Worm (Caenorhabditis elegans) whole organism, young adult: ENCODE results near the gene sru-21.

Experiments used
- D2030.7 ChIP-seq: fragments of 200-800 bp; sonication (Bioruptor generic); IDR thresholded peaks from 2 replicates; pipeline ENCODE4 v1.3.6; 2022; ENCODE audit warnings: missing genetic modification reagents, missing genetic modification characterization, missing compliant biosample characterization
- F10E7.11 ChIP-seq: sonication (generic microtip); optimal IDR thresholded peaks from 2 replicates; lab custom pipeline; 2017; ENCODE audit warnings: mild to moderate bottlenecking, missing genetic modification characterization, moderate library complexity, missing compliant biosample characterization
- F22D6.2 ChIP-seq: sonication (generic microtip); optimal IDR thresholded peaks from 2 replicates; lab custom pipeline; 2016; ENCODE audit warnings: mild to moderate bottlenecking, missing genetic modification characterization, missing compliant biosample characterization
- F33H1.4 ChIP-seq: fragments of 200-800 bp; sonication (Bioruptor generic); IDR thresholded peaks from 2 replicates; pipeline ENCODE4 v1.3.6; 2022; ENCODE audit warnings: missing genetic modification reagents, missing genetic modification characterization, missing compliant biosample characterization
- F49E8.2 ChIP-seq: sonication (generic microtip); optimal IDR thresholded peaks from 3 replicates; lab custom pipeline; 2017; ENCODE audit warnings: missing genetic modification characterization, mild to moderate bottlenecking, missing compliant biosample characterization, antibody characterized with exemption, moderate library complexity; ENCODE audit not compliant: insufficient read depth
- F55B11.4 ChIP-seq: sonication (generic microtip); optimal IDR thresholded peaks from 2 replicates; lab custom pipeline; 2016; ENCODE audit warnings: missing compliant biosample characterization, missing genetic modification characterization, borderline replicate concordance; ENCODE audit not compliant: insufficient read depth
- K11D2.4 ChIP-seq: fragments of 200-800 bp; sonication (Bioruptor generic); IDR thresholded peaks from 2 replicates; pipeline ENCODE4 v1.3.6; 2022; ENCODE audit warnings: missing genetic modification reagents, missing genetic modification characterization, missing compliant biosample characterization
- Y56A3A.18 ChIP-seq: fragments of 200-800 bp; sonication (Bioruptor generic); IDR thresholded peaks from 2 replicates; pipeline ENCODE4 v1.3.6; 2022; ENCODE audit warnings: missing genetic modification reagents, missing genetic modification characterization, missing compliant biosample characterization
- aptf-3 ChIP-seq: fragments of 200-800 bp; sonication (Bioruptor generic); IDR thresholded peaks from 2 replicates; pipeline ENCODE4 v1.3.6; 2022; ENCODE audit warnings: missing genetic modification characterization, missing compliant biosample characterization
- attf-6 ChIP-seq: fragments of 200-800 bp; sonication (Bioruptor generic); IDR thresholded peaks from 2 replicates; pipeline ENCODE4 v1.3.6; 2022; ENCODE audit warnings: missing genetic modification reagents, missing genetic modification characterization, missing compliant biosample characterization
- bed-2 ChIP-seq: fragments of 200-800 bp; sonication (Bioruptor generic); IDR thresholded peaks from 2 replicates; pipeline ENCODE4 v1.3.6; 2022; ENCODE audit warnings: missing genetic modification reagents, missing genetic modification characterization, missing compliant biosample characterization
- cebp-2 ChIP-seq: fragments of 200-800 bp; sonication (Bioruptor generic); IDR thresholded peaks from 2 replicates; pipeline ENCODE4 v1.3.6; 2022; ENCODE audit warnings: missing genetic modification characterization, missing compliant biosample characterization
- ceh-100 ChIP-seq: fragments of 200-800 bp; sonication (Bioruptor generic); IDR thresholded peaks from 2 replicates; pipeline ENCODE4 v1.3.6; 2022; ENCODE audit warnings: missing genetic modification reagents, missing genetic modification characterization, missing compliant biosample characterization
- ceh-58 ChIP-seq: fragments of 200-800 bp; sonication (Bioruptor generic); IDR thresholded peaks from 2 replicates; pipeline ENCODE4 v1.3.6; 2022; ENCODE audit warnings: missing genetic modification characterization, missing compliant biosample characterization
- ceh-79 ChIP-seq: sonication (generic microtip); optimal IDR thresholded peaks from 2 replicates; lab custom pipeline; 2017; ENCODE audit warnings: mild to moderate bottlenecking, missing genetic modification characterization, missing compliant biosample characterization
- ceh-91 ChIP-seq: fragments of 200-800 bp; sonication (Bioruptor generic); IDR thresholded peaks from 2 replicates; pipeline ENCODE4 v1.3.6; 2022; ENCODE audit warnings: missing genetic modification reagents, missing genetic modification characterization, missing compliant biosample characterization
- dox-1 ChIP-seq: fragments of 200-800 bp; sonication (Bioruptor generic); IDR thresholded peaks from 2 replicates; pipeline ENCODE4 v1.3.6; 2022; ENCODE audit warnings: missing genetic modification reagents, missing genetic modification characterization, missing compliant biosample characterization
- ekl-4 ChIP-seq: fragments of 200-800 bp; sonication (Bioruptor generic); IDR thresholded peaks from 2 replicates; pipeline ENCODE4 v1.3.6; 2022; ENCODE audit warnings: missing genetic modification reagents, missing genetic modification characterization, missing compliant biosample characterization
- hlh-26 ChIP-seq: fragments of 200-800 bp; sonication (Bioruptor generic); conservative IDR thresholded peaks from 2 replicates; pipeline ENCODE4 v1.3.6; 2022; ENCODE audit warnings: missing genetic modification reagents, missing genetic modification characterization, missing compliant biosample characterization
- hmg-1.2 ChIP-seq: fragments of 200-800 bp; sonication (Bioruptor generic); IDR thresholded peaks from 2 replicates; pipeline ENCODE4 v1.3.6; 2022; ENCODE audit warnings: missing genetic modification reagents, missing genetic modification characterization, missing compliant biosample characterization
- hmg-20 ChIP-seq: fragments of 200-800 bp; sonication (Bioruptor generic); IDR thresholded peaks from 2 replicates; pipeline ENCODE4 v1.3.6; 2022; ENCODE audit warnings: missing genetic modification reagents, missing genetic modification characterization, missing compliant biosample characterization
- hsf-1 ChIP-seq: fragments of 200-800 bp; sonication (Bioruptor generic); IDR thresholded peaks from 2 replicates; pipeline ENCODE4 v1.3.6; 2022; ENCODE audit warnings: missing genetic modification reagents, missing genetic modification characterization, missing compliant biosample characterization
- lin-26 ChIP-seq: fragments of 200-800 bp; sonication (Bioruptor generic); IDR thresholded peaks from 2 replicates; pipeline ENCODE4 v1.3.6; 2022; ENCODE audit warnings: missing genetic modification reagents, missing genetic modification characterization, missing compliant biosample characterization
- lin-54 ChIP-seq: fragments of 200-800 bp; sonication (Bioruptor generic); optimal IDR thresholded peaks from 2 replicates; lab custom pipeline; 2018; ENCODE audit warnings: mild to moderate bottlenecking, missing genetic modification characterization, missing compliant biosample characterization
- lsl-1 ChIP-seq: fragments of 200-800 bp; sonication (Bioruptor generic); optimal IDR thresholded peaks from 2 replicates; lab custom pipeline; 2018; ENCODE audit warnings: mild to moderate bottlenecking, missing genetic modification characterization, moderate library complexity, missing compliant biosample characterization
- lsy-27 ChIP-seq: sonication (generic microtip); optimal IDR thresholded peaks from 2 replicates; lab custom pipeline; 2017; ENCODE audit warnings: missing genetic modification characterization, mild to moderate bottlenecking, missing compliant biosample characterization, antibody characterized with exemption, missing genotype, borderline replicate concordance; ENCODE audit not compliant: insufficient read depth
- madf-6 ChIP-seq: fragments of 200-800 bp; sonication (Bioruptor generic); IDR thresholded peaks from 2 replicates; pipeline ENCODE4 v1.3.6; 2022; ENCODE audit warnings: missing genetic modification reagents, missing genetic modification characterization, missing compliant biosample characterization
- mel-28 ChIP-seq: sonication (generic microtip); optimal IDR thresholded peaks from 2 replicates; lab custom pipeline; 2016; ENCODE audit warnings: borderline replicate concordance, mild to moderate bottlenecking, missing genetic modification characterization, missing compliant biosample characterization
- nhr-80 ChIP-seq: sonication (generic microtip); optimal IDR thresholded peaks from 2 replicates; lab custom pipeline; 2016; ENCODE audit warnings: missing genetic modification characterization, missing compliant biosample characterization
- pbrm-1 ChIP-seq: fragments of 200-800 bp; sonication (Bioruptor generic); IDR thresholded peaks from 2 replicates; pipeline ENCODE4 v1.3.6; 2022; ENCODE audit warnings: missing genetic modification reagents, missing genetic modification characterization, missing compliant biosample characterization
- rcor-1 ChIP-seq: fragments of 200-800 bp; sonication (Bioruptor generic); IDR thresholded peaks from 2 replicates; pipeline ENCODE4 v1.3.6; 2022; ENCODE audit warnings: missing genetic modification reagents, missing genetic modification characterization, missing compliant biosample characterization
- repo-1 ChIP-seq: sonication (generic microtip); optimal IDR thresholded peaks from 2 replicates; lab custom pipeline; 2017; ENCODE audit warnings: mild to moderate bottlenecking, missing genetic modification characterization, missing compliant biosample characterization
- rpc-1 ChIP-seq, 2 experiments: fragments of 150-350 bp in 1 of 2; sonication (generic microtip) in 1 of 2; optimal IDR thresholded peaks; 2 replicates each; lab custom pipeline; 2014 to 2018; ENCODE audit warnings: missing biosample characterization in 1 of 2, missing genetic modification characterization in 1 of 2, missing genetic modification reagents in 1 of 2, missing genotype in 1 of 2
- snpc-1.1 ChIP-seq: sonication (generic microtip); optimal IDR thresholded peaks from 2 replicates; lab custom pipeline; 2017; ENCODE audit warnings: missing genetic modification characterization, mild to moderate bottlenecking, missing compliant biosample characterization, antibody characterized with exemption, moderate library complexity, missing genotype, missing genetic modification reagents; ENCODE audit not compliant: insufficient read depth
- snpc-1.3 ChIP-seq: sonication (generic microtip); optimal IDR thresholded peaks from 2 replicates; lab custom pipeline; 2017; ENCODE audit warnings: missing genetic modification characterization, mild to moderate bottlenecking, missing compliant biosample characterization, antibody characterized with exemption, moderate library complexity, missing genotype, missing genetic modification reagents; ENCODE audit not compliant: insufficient read depth
- snpc-3.4 ChIP-seq: sonication (generic microtip); optimal IDR thresholded peaks from 2 replicates; lab custom pipeline; 2017; ENCODE audit warnings: missing genetic modification characterization, mild to moderate bottlenecking, missing compliant biosample characterization, antibody characterized with exemption, moderate library complexity, missing genotype, missing genetic modification reagents
- snpc-4 ChIP-seq, 5 experiments: fragments of 150-350 bp in 1 of 5; sonication (generic microtip) in 4 of 5; optimal IDR thresholded peaks; 2 replicates each; lab custom pipeline; 2014 to 2018; ENCODE audit warnings: missing genetic modification characterization in 5 of 5, missing biosample characterization in 3 of 5, antibody characterized with exemption in 2 of 5, mild to moderate bottlenecking in 2 of 5, missing compliant biosample characterization in 2 of 5, missing genotype in 2 of 5, moderate library complexity in 2 of 5, missing genetic modification reagents in 1 of 5
- tbp1 ChIP-seq: fragments of 200-800 bp; sonication (Bioruptor generic); optimal IDR thresholded peaks from 2 replicates; lab custom pipeline; 2018; ENCODE audit warnings: mild to moderate bottlenecking, missing genetic modification characterization, missing compliant biosample characterization
- unc-62 ChIP-seq: fragments of 150-350 bp; optimal IDR thresholded peaks from 2 replicates; lab custom pipeline; 2014; ENCODE audit warnings: missing biosample characterization, missing genetic modification reagents, missing genetic modification characterization
- zim-3 ChIP-seq: sonication (generic microtip); optimal IDR thresholded peaks from 2 replicates; lab custom pipeline; 2017; ENCODE audit warnings: mild to moderate bottlenecking, missing genetic modification characterization, moderate library complexity, missing compliant biosample characterization

Gene sru-21

ce11 chrIV:13600643-13601042 lies 25.9 kb upstream of the sru-21 start (continued):
- TF ChIP-seq mel-28 (tag; lab: Kevin White, UChicago) (no peak), nhr-80 (tag; lab: Kevin White, UChicago) (no peak), hsf-1 (GFP tag; lab: Robert Waterston, UW) (0 out of 2 replicates have a peak, but pooled peaks have one; percentile 41), unc-62 (GFP tag; lab: Kevin White, UChicago) (no peak), D2030.7 (peak; percentile 66), attf-6 (GFP tag; lab: Robert Waterston, UW) (peak; percentile 98), lsy-27 (no peak)

ce11 chrIV:13601428-13601827 lies 25.1 kb upstream of the sru-21 start:
- peak; percentile 36 for TF ChIP-seq snpc-1.3
- TF ChIP-seq D2030.7 = peak; percentile 53
- no peak for TF ChIP-seq Y56A3A.18 (GFP tag; lab: Robert Waterston, UW)
- 0 out of 2 replicates have a peak, but pooled peaks have one; percentile 51 for TF ChIP-seq cebp-2
- TF ChIP-seq snpc-1.1 = peak; percentile 93
- no peak for TF ChIP-seq hmg-20 (GFP tag; lab: Robert Waterston, UW)
- peak; percentile 33; the same call in 1 of the 2 replicates for TF ChIP-seq F33H1.4 (GFP tag; lab: Robert Waterston, UW)
- peak; percentile 87 for TF ChIP-seq snpc-4 (GFP tag; optimal IDR thresholded peaks at IDR 0.05; lab: Kevin White, UChicago)
- peak; percentile 92 to 98 (median 95) for TF ChIP-seq snpc-4 (tag; optimal IDR thresholded peaks at IDR 0.05; lab: Kevin White, UChicago)
- peak; percentile 75 for TF ChIP-seq tbp1
- TF ChIP-seq lin-54 (GFP tag; lab: Kevin White, UChicago) = peak; percentile 30
- no peak for TF ChIP-seq F55B11.4
- peak; percentile 99 for TF ChIP-seq attf-6 (GFP tag; lab: Robert Waterston, UW)
- no peak for TF ChIP-seq ceh-91 (GFP tag; lab: Robert Waterston, UW)
- TF ChIP-seq zim-3 (tag; lab: Kevin White, UChicago) = no peak
- peak; percentile 14; the same call in 1 of the 2 replicates for TF ChIP-seq ceh-100 (GFP tag; lab: Robert Waterston, UW)
- peak; percentile 86 for TF ChIP-seq F49E8.2 (tag; lab: Kevin White, UChicago)
- peak; percentile 84 for TF ChIP-seq pbrm-1 (GFP tag; lab: Robert Waterston, UW)
- TF ChIP-seq madf-6 = peak; percentile 77
- peak; percentile 97 for TF ChIP-seq hmg-1.2 (GFP tag; lab: Robert Waterston, UW)
- TF ChIP-seq lin-26 (GFP tag; lab: Robert Waterston, UW) = 0 out of 2 replicates have a peak, but pooled peaks have one; percentile 39
- peak; percentile 29; the same call in 1 of the 2 replicates for TF ChIP-seq dox-1
- peak; percentile 19 for TF ChIP-seq lsl-1 (GFP tag; lab: Kevin White, UChicago)
- no peak for TF ChIP-seq F10E7.11
- peak; percentile 22; the same call in 1 of the 2 replicates for TF ChIP-seq rcor-1 (GFP tag; lab: Robert Waterston, UW)
- TF ChIP-seq hsf-1 (GFP tag; lab: Robert Waterston, UW) = peak; percentile 46; the same call in 1 of the 2 replicates
- peak; percentile 77 for TF ChIP-seq snpc-3.4 (tag; lab: Kevin White, UChicago)
- peak; percentile 21; the same call in 1 of the 2 replicates for TF ChIP-seq ekl-4 (GFP tag; lab: Robert Waterston, UW)

- TF ChIP-seq rcor-1 (GFP tag; lab: Robert Waterston, UW) = 0 out of 2 replicates have a peak, but pooled peaks have one; percentile 16
- TF ChIP-seq rpc-1 (optimal IDR thresholded peaks at IDR 0.05; lab: Kevin White, UChicago) = no peak
- TF ChIP-seq rpc-1 (tag; optimal IDR thresholded peaks at IDR 0.05; lab: Kevin White, UChicago) = no peak
- TF ChIP-seq D2030.7 = peak; percentile 57
- TF ChIP-seq mel-28 (tag; lab: Kevin White, UChicago) = no peak
- peak; percentile 65; the same call in 1 of the 2 replicates for TF ChIP-seq madf-6
- TF ChIP-seq aptf-3 (GFP tag; lab: Robert Waterston, UW) = no peak
- TF ChIP-seq hmg-1.2 (GFP tag; lab: Robert Waterston, UW) = peak; percentile 97
- no peak for TF ChIP-seq hlh-26 (GFP tag; lab: Robert Waterston, UW)
- TF ChIP-seq F22D6.2 (tag; lab: Kevin White, UChicago) = no peak
- 0 out of 2 replicates have a peak, but pooled peaks have one; percentile 35 for TF ChIP-seq ekl-4 (GFP tag; lab: Robert Waterston, UW)
- peak; percentile 92 for TF ChIP-seq snpc-4 (GFP tag; optimal IDR thresholded peaks at IDR 0.05; lab: Kevin White, UChicago)
- peak; percentile 90 to 94 (median 92) for TF ChIP-seq snpc-4 (tag; optimal IDR thresholded peaks at IDR 0.05; lab: Kevin White, UChicago)
- TF ChIP-seq K11D2.4 (GFP tag; lab: Robert Waterston, UW) = no peak
- TF ChIP-seq ceh-79 (tag; lab: Kevin White, UChicago) = no peak
- no peak for TF ChIP-seq ceh-58 (GFP tag; lab: Robert Waterston, UW)
- TF ChIP-seq tbp1 = peak; percentile 68
- TF ChIP-seq hsf-1 (GFP tag; lab: Robert Waterston, UW) = 0 out of 2 replicates have a peak, but pooled peaks have one; percentile 20
- TF ChIP-seq bed-2 (GFP tag; lab: Robert Waterston, UW) = no peak
- TF ChIP-seq repo-1 = no peak
Measured at ce11 chrIV:13601973-13602669, 24.4 kb upstream of the sru-21 start, which contains the start of gene Y45F10B.59. TSS of gene Y45F10B.59 (plus strand) at chrIV:13602619.
